Worm (Caenorhabditis elegans): ENCODE data around the gene exo-1.
A peak's percentile ranks its signal among the peaks of the same experiment; 100 is the strongest.

Gene exo-1

ce11 chrIII:13383159-13383558, 40.2 kb upstream of the exo-1 start:
- TF ChIP-seq ZK546.5 (tag; optimal IDR thresholded peaks at IDR 0.05) (no peak), ztf-11 (tag; optimal IDR thresholded peaks at IDR 0.05) (no peak), Y55F3AM.14 (GFP tag; optimal IDR thresholded peaks at IDR 0.05) (no peak), nhr-25 (tag; optimal IDR thresholded peaks at IDR 0.05) (no peak), lsy-2 (tag; optimal IDR thresholded peaks at IDR 0.05) (no peak), alr-1 (tag; optimal IDR thresholded peaks at IDR 0.05) (no peak), nhr-129 (tag; optimal IDR thresholded peaks at IDR 0.05) (no peak), nhr-12 (tag; optimal IDR thresholded peaks at IDR 0.05) (no peak), snpc-4 (tag; optimal IDR thresholded peaks at IDR 0.05) (no peak), mdl-1 (tag; optimal IDR thresholded peaks at IDR 0.05) (no peak), lin-11 (tag; optimal IDR thresholded peaks at IDR 0.05) (no peak), crh-2 (tag; optimal IDR thresholded peaks at IDR 0.05) (no peak), aly-2 (tag; optimal IDR thresholded peaks at IDR 0.05) (no peak), blmp-1 (tag; optimal IDR thresholded peaks at IDR 0.05; ENCODE audit: insufficient read depth) (no peak), elt-3 (tag; optimal IDR thresholded peaks at IDR 0.05) (no peak), unc-62 (GFP tag; optimal IDR thresholded peaks at IDR 0.05) (no peak), nhr-23 (tag; optimal IDR thresholded peaks at IDR 0.05) (no peak), nhr-6 (tag; optimal IDR thresholded peaks at IDR 0.05) (no peak)

ce11 chrIII:13385850-13386249, 37.5 kb upstream of the exo-1 start, which contains the start of gene T03F6.4:
T03F6.4 (plus strand) TSS chrIII:13386150.
- TF ChIP-seq sma-9 (GFP tag; optimal IDR thresholded peaks at IDR 0.05) (no peak), sma-9 (tag; optimal IDR thresholded peaks at IDR 0.05) (no peak), unc-55 (GFP tag; optimal IDR thresholded peaks at IDR 0.05) (peak; percentile 32)

ce11 chrIII:13388621-13389020, 34.7 kb upstream of the exo-1 start:
- peak; percentile 53 for TF ChIP-seq fos-1 (tag; optimal IDR thresholded peaks at IDR 0.05)
- TF ChIP-seq nhr-77 (tag; optimal IDR thresholded peaks at IDR 0.05), result no peak
- no peak for TF ChIP-seq nhr-6 (tag; optimal IDR thresholded peaks at IDR 0.05)
- TF ChIP-seq nhr-23 (tag; optimal IDR thresholded peaks at IDR 0.05), result no peak
- no peak for TF ChIP-seq snpc-4 (tag; optimal IDR thresholded peaks at IDR 0.05)

- no peak for TF ChIP-seq blmp-1 (tag; optimal IDR thresholded peaks at IDR 0.05; ENCODE audit: insufficient read depth)
- no peak for TF ChIP-seq snpc-4 (tag; optimal IDR thresholded peaks at IDR 0.05)
- no peak for TF ChIP-seq lin-39 (tag; optimal IDR thresholded peaks at IDR 0.05)
- TF ChIP-seq alr-1 (tag; optimal IDR thresholded peaks at IDR 0.05), result no peak
- TF ChIP-seq mbf-1 (tag; optimal IDR thresholded peaks at IDR 0.05), result no peak
- TF ChIP-seq ceh-82 (tag; optimal IDR thresholded peaks at IDR 0.05), result no peak
- TF ChIP-seq nhr-10 (tag; optimal IDR thresholded peaks at IDR 0.05), result no peak
- no peak for TF ChIP-seq nhr-6 (tag; optimal IDR thresholded peaks at IDR 0.05)
- no peak for TF ChIP-seq fos-1 (tag; optimal IDR thresholded peaks at IDR 0.05)
- no peak for TF ChIP-seq ztf-1 (GFP tag; conservative IDR thresholded peaks at IDR 0.05)
- no peak for TF ChIP-seq egl-27 (tag; optimal IDR thresholded peaks at IDR 0.05)
- TF ChIP-seq ztf-11 (tag; optimal IDR thresholded peaks at IDR 0.05), result no peak
- no peak for TF ChIP-seq nhr-12 (tag; optimal IDR thresholded peaks at IDR 0.05)
- TF ChIP-seq zag-1 (tag; optimal IDR thresholded peaks at IDR 0.05), result no peak
- TF ChIP-seq peb-1 (tag; optimal IDR thresholded peaks at IDR 0.05), result no peak
- no peak for TF ChIP-seq nhr-237 (tag; optimal IDR thresholded peaks at IDR 0.05)
- no peak for TF ChIP-seq dmd-4 (tag; optimal IDR thresholded peaks at IDR 0.05)
- TF ChIP-seq crh-2 (tag; optimal IDR thresholded peaks at IDR 0.05), result no peak
- no peak for TF ChIP-seq sma-9 (GFP tag; optimal IDR thresholded peaks at IDR 0.05)
- TF ChIP-seq sma-9 (tag; optimal IDR thresholded peaks at IDR 0.05), result no peak
Observed at ce11 chrIII:13389078-13389477, 34.2 kb upstream of the exo-1 start, which contains the start of gene T03F6.3. T03F6.3 (plus strand) TSS chrIII:13389395.

ce11 chrIII:13390789-13391188, 32.5 kb upstream of the exo-1 start:
- TF ChIP-seq lin-11 (tag; optimal IDR thresholded peaks at IDR 0.05), result no peak
- no peak for TF ChIP-seq aly-2 (tag; optimal IDR thresholded peaks at IDR 0.05)
- TF ChIP-seq nhr-23 (tag; optimal IDR thresholded peaks at IDR 0.05), result no peak
- TF ChIP-seq Y55F3AM.14 (GFP tag; optimal IDR thresholded peaks at IDR 0.05), result no peak
- TF ChIP-seq unc-39 (tag; optimal IDR thresholded peaks at IDR 0.05), result no peak
